Worm (Caenorhabditis elegans) whole organism, L2 larva: Measurements from ENCODE around the gene C03B1.7.

Source experiments
- R02D3.7 ChIP-seq: fragments of 150-350 bp; optimal IDR thresholded peaks from 2 replicates; lab custom pipeline; 2014; ENCODE audit warnings: missing biosample characterization, missing genetic modification characterization
- Y55F3AM.14 ChIP-seq: fragments of 200-800 bp; sonication (Bioruptor generic); optimal IDR thresholded peaks from 2 replicates; lab custom pipeline; 2018; ENCODE audit warnings: mild to moderate bottlenecking, missing genetic modification characterization, missing compliant biosample characterization
- ZK546.5 ChIP-seq: sonication (generic microtip); optimal IDR thresholded peaks from 2 replicates; lab custom pipeline; 2017; ENCODE audit warnings: missing biosample characterization, missing genetic modification characterization
- aly-2 ChIP-seq: fragments of 150-350 bp; optimal IDR thresholded peaks from 2 replicates; lab custom pipeline; 2014; ENCODE audit warnings: missing biosample characterization, missing genetic modification characterization
- ama-1 ChIP-seq: fragments of 150-350 bp; optimal IDR thresholded peaks from 2 replicates; lab custom pipeline; 2018; ENCODE audit warnings: inconsistent platforms
- blmp-1 ChIP-seq: sonication (generic microtip); optimal IDR thresholded peaks from 2 replicates; lab custom pipeline; 2017; ENCODE audit warnings: missing genetic modification characterization, mild to moderate bottlenecking, missing compliant biosample characterization, antibody characterized with exemption, moderate library complexity; ENCODE audit not compliant: insufficient read depth
- ceh-16 ChIP-seq: fragments of 150-350 bp; optimal IDR thresholded peaks from 2 replicates; lab custom pipeline; 2014; ENCODE audit warnings: missing biosample characterization, missing genetic modification characterization
- ceh-82 ChIP-seq: fragments of 150-350 bp; optimal IDR thresholded peaks from 2 replicates; lab custom pipeline; 2014; ENCODE audit warnings: missing biosample characterization, missing genetic modification characterization
- dmd-4 ChIP-seq: sonication (generic microtip); optimal IDR thresholded peaks from 2 replicates; lab custom pipeline; 2017; ENCODE audit warnings: missing biosample characterization, missing genetic modification characterization
- egl-27 ChIP-seq: sonication (generic microtip); optimal IDR thresholded peaks from 3 replicates; lab custom pipeline; 2017; ENCODE audit warnings: missing biosample characterization, missing genetic modification reagents, missing genetic modification characterization
- elt-1 ChIP-seq: fragments of 150-350 bp; optimal IDR thresholded peaks from 2 replicates; lab custom pipeline; 2014; ENCODE audit warnings: missing biosample characterization, missing genetic modification characterization
- elt-3 ChIP-seq: sonication (generic microtip); optimal IDR thresholded peaks from 2 replicates; lab custom pipeline; 2017; ENCODE audit warnings: missing biosample characterization, missing genetic modification characterization
- fos-1 ChIP-seq: fragments of 150-350 bp; optimal IDR thresholded peaks from 2 replicates; lab custom pipeline; 2014; ENCODE audit warnings: missing biosample characterization, missing genetic modification characterization
- gmeb-1 ChIP-seq: fragments of 150-350 bp; optimal IDR thresholded peaks from 2 replicates; lab custom pipeline; 2014; ENCODE audit warnings: missing biosample characterization, missing genetic modification characterization
- lin-13 ChIP-seq: fragments of 150-350 bp; optimal IDR thresholded peaks from 2 replicates; lab custom pipeline; 2014; ENCODE audit warnings: missing biosample characterization, missing genetic modification reagents, missing genetic modification characterization
- lin-39 ChIP-seq: fragments of 150-350 bp; optimal IDR thresholded peaks from 2 replicates; lab custom pipeline; 2014; ENCODE audit warnings: missing biosample characterization, missing genetic modification reagents, missing genetic modification characterization
- lsy-2 ChIP-seq, 2 experiments: fragments of 150-350 bp in 1 of 2; sonication (generic microtip) in 1 of 2; optimal IDR thresholded peaks; 2 replicates each; lab custom pipeline; 2014 to 2017; ENCODE audit warnings: missing biosample characterization in 2 of 2, missing genetic modification characterization in 2 of 2
- mab-5 ChIP-seq: fragments of 150-350 bp; optimal IDR thresholded peaks from 2 replicates; lab custom pipeline; 2014; ENCODE audit warnings: missing biosample characterization, missing genetic modification characterization
- mbf-1 ChIP-seq: sonication (generic microtip); optimal IDR thresholded peaks from 2 replicates; lab custom pipeline; 2017; ENCODE audit warnings: missing biosample characterization, missing genetic modification characterization
- mdl-1 ChIP-seq, 2 experiments: fragments of 150-350 bp in 1 of 2; sonication (generic microtip) in 1 of 2; optimal IDR thresholded peaks; 2 replicates each; lab custom pipeline; 2017; ENCODE audit warnings: missing biosample characterization in 2 of 2, missing genetic modification characterization in 2 of 2
- nhr-11 ChIP-seq: fragments of 150-350 bp; optimal IDR thresholded peaks from 2 replicates; lab custom pipeline; 2014; ENCODE audit warnings: missing biosample characterization, missing genetic modification characterization
- nhr-12 ChIP-seq: fragments of 150-350 bp; optimal IDR thresholded peaks from 2 replicates; lab custom pipeline; 2014; ENCODE audit warnings: missing biosample characterization, missing genetic modification characterization
- nhr-129 ChIP-seq: fragments of 150-350 bp; optimal IDR thresholded peaks from 2 replicates; lab custom pipeline; 2014; ENCODE audit warnings: missing biosample characterization, missing genetic modification characterization
- nhr-21 ChIP-seq: fragments of 150-350 bp; optimal IDR thresholded peaks from 2 replicates; lab custom pipeline; 2014; ENCODE audit warnings: missing biosample characterization, missing genetic modification characterization
- nhr-23 ChIP-seq: fragments of 150-350 bp; optimal IDR thresholded peaks from 2 replicates; lab custom pipeline; 2014; ENCODE audit warnings: missing biosample characterization, missing genetic modification reagents, missing genetic modification characterization
- nhr-237 ChIP-seq: fragments of 150-350 bp; optimal IDR thresholded peaks from 2 replicates; lab custom pipeline; 2014; ENCODE audit warnings: missing biosample characterization, missing genetic modification characterization
- nhr-25 ChIP-seq: fragments of 150-350 bp; sonication (generic microtip); optimal IDR thresholded peaks from 3 replicates; lab custom pipeline; 2014; ENCODE audit warnings: missing biosample characterization, missing genetic modification characterization
- nhr-6 ChIP-seq: fragments of 150-350 bp; optimal IDR thresholded peaks from 2 replicates; lab custom pipeline; 2014; ENCODE audit warnings: missing biosample characterization, missing genetic modification characterization
- nhr-77 ChIP-seq: fragments of 150-350 bp; optimal IDR thresholded peaks from 2 replicates; lab custom pipeline; 2014; ENCODE audit warnings: missing biosample characterization, missing genetic modification characterization
- sem-4 ChIP-seq: fragments of 150-350 bp; optimal IDR thresholded peaks from 2 replicates; lab custom pipeline; 2014; ENCODE audit warnings: missing biosample characterization, missing genetic modification reagents, missing genetic modification characterization
- skn-1 ChIP-seq: sonication (generic microtip); optimal IDR thresholded peaks from 2 replicates; lab custom pipeline; 2017; ENCODE audit warnings: missing biosample characterization, missing genetic modification characterization
- sma-3 ChIP-seq: sonication (generic microtip); optimal IDR thresholded peaks from 2 replicates; lab custom pipeline; 2016; ENCODE audit warnings: missing genetic modification reagents, missing genetic modification characterization, missing compliant biosample characterization
- sma-9 ChIP-seq, 2 experiments: fragments of 150-350 bp in 1 of 2; sonication (generic microtip) in 1 of 2; optimal IDR thresholded peaks; 2 replicates each; lab custom pipeline; 2014 to 2016; ENCODE audit warnings: missing genetic modification characterization in 2 of 2, mild to moderate bottlenecking in 1 of 2, missing biosample characterization in 1 of 2, missing compliant biosample characterization in 1 of 2, missing genetic modification reagents in 1 of 2, moderate library complexity in 1 of 2
- unc-39 ChIP-seq: fragments of 150-350 bp; optimal IDR thresholded peaks from 2 replicates; lab custom pipeline; 2014; ENCODE audit warnings: missing biosample characterization, missing genetic modification characterization
- unc-55 ChIP-seq: fragments of 150-350 bp; sonication (generic microtip); optimal IDR thresholded peaks from 3 replicates; lab custom pipeline; 2014; ENCODE audit warnings: missing biosample characterization, missing genetic modification reagents, missing genetic modification characterization
- zag-1 ChIP-seq: fragments of 150-350 bp; optimal IDR thresholded peaks from 2 replicates; lab custom pipeline; 2014; ENCODE audit warnings: missing biosample characterization, missing genetic modification characterization
- ztf-1 ChIP-seq: fragments of 200-800 bp; sonication (Bioruptor generic); conservative IDR thresholded peaks from 2 replicates; pipeline ENCODE4 v1.3.6; 2022; ENCODE audit warnings: missing genetic modification characterization, missing compliant biosample characterization
- ztf-4 ChIP-seq: fragments of 150-350 bp; optimal IDR thresholded peaks from 2 replicates; lab custom pipeline; 2014; ENCODE audit warnings: missing biosample characterization, missing genetic modification characterization

The C03B1.7 gene

DNA sequence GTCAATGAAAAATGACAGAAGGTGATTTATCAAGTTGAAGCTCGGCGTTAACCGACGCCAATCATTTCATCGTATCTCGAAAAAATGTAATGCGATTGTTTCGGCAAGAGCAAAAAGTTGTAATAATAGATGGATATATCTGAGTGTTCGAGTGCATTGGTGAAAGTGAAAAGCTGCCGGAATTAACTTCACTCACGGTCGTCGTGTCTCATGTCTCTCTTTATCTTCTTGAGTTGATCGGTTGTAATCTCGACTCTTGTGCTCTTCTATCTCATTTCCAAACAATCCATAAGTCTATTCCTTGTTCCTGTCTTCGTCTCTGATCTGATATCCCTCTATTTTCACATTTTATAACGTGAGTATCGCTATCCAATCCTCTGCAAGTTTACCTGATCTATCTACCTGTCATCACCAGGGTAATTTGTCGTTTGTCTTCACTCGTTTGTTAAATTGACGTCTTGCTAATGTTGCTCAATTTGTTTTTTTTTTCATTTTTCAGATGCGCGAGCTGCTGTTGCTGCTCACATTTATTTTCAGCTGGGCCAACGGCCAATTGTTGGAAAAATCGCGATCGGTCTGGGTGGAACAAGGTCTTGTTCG is 41.9 kb upstream of the C03B1.7 start, which contains the start of gene cest-16:
TSS of gene cest-16 (plus strand) at position 302 of the 600 bp plus-strand sequence.
- peak; percentile 25 for TF ChIP-seq nhr-129 (tag; lab: Kevin White, UChicago)
- no peak for TF ChIP-seq unc-55

DNA sequence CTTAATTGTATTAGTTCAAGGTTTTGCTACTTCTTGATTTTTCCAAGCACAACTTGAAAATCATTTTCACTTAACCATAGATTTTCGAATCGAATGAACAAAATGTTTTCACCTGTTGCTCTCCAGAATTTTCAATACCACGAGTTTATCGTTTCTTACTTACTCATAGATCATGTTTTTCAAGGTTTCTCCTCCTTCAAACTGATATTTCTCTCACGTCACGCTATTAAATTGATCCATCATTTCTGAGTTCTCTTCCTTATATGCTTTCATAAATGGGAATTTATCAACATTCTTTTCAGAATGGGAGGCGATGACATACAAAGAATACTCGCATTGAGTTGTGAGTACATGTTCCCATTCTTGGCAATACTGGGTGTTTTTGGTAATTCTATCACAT is 30.2 kb upstream of the C03B1.7 start, which contains the start of gene npr-38:
TSS of gene npr-38 (plus strand) at position 301 of the 400 bp plus-strand sequence.
- TF ChIP-seq ceh-16 (tag; lab: Kevin White, UChicago) (no peak), nhr-77 (tag; lab: Kevin White, UChicago) (no peak), ama-1 (lab: Kevin White, UChicago) (no peak), elt-1 (no peak), ztf-1 (GFP tag; lab: Robert Waterston, UW) (no peak), nhr-25 (tag; lab: Kevin White, UChicago) (no peak), ztf-4 (tag; lab: Kevin White, UChicago) (no peak), ZK546.5 (tag; lab: Kevin White, UChicago) (no peak), elt-3 (tag; lab: Kevin White, UChicago) (no peak), fos-1 (tag; lab: Kevin White, UChicago) (no peak), ceh-82 (tag; lab: Kevin White, UChicago) (no peak), Y55F3AM.14 (GFP tag; lab: Kevin White, UChicago) (no peak), skn-1 (tag; lab: Kevin White, UChicago) (no peak), zag-1 (tag; lab: Kevin White, UChicago) (no peak), nhr-23 (tag; lab: Kevin White, UChicago) (no peak)
- TF ChIP-seq, all 48 proteins: peak for 0

DNA sequence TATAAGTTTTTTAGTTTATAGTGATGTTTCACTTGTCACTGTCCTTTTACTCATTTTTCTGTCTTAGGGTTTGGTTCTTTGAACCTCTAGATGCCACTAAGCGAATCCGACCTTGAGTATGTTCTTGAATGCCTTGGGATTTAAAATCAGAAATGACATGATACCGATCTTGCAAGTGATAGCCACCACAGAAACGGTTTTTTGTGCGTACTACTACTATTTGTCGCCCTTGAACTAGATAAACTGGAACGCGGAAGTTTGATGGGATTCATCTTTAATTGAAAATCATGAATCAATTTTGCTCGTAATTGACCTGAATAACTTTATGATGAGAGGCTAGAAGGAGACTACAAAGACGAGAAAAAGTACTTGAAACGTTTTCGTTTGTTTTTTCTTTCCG is 22.8 kb upstream of the C03B1.7 start:
- TF ChIP-seq mdl-1 (tag; optimal IDR thresholded peaks at IDR 0.05; lab: Kevin White, UChicago) (no peak), elt-3 (tag; lab: Kevin White, UChicago) (no peak), mab-5 (tag; lab: Kevin White, UChicago) (no peak), sem-4 (tag; lab: Kevin White, UChicago) (no peak), sma-9 (GFP tag; optimal IDR thresholded peaks at IDR 0.05; lab: Kevin White, UChicago) (peak; percentile 81), sma-9 (tag; optimal IDR thresholded peaks at IDR 0.05; lab: Kevin White, UChicago) (no peak), lin-39 (tag; lab: Kevin White, UChicago) (no peak), unc-39 (tag; lab: Kevin White, UChicago) (no peak), gmeb-1 (tag; lab: Kevin White, UChicago) (no peak), skn-1 (tag; lab: Kevin White, UChicago) (no peak), fos-1 (tag; lab: Kevin White, UChicago) (peak; percentile 28), sma-3 (GFP tag; lab: Kevin White, UChicago) (peak; percentile 21), nhr-237 (tag; lab: Kevin White, UChicago) (no peak), aly-2 (tag; lab: Kevin White, UChicago) (no peak), ceh-16 (tag; lab: Kevin White, UChicago) (peak; percentile 28), blmp-1 (tag; lab: Kevin White, UChicago) (no peak), egl-27 (tag; lab: Kevin White, UChicago) (peak; percentile 43), lin-13 (GFP tag; lab: Kevin White, UChicago) (no peak)

DNA sequence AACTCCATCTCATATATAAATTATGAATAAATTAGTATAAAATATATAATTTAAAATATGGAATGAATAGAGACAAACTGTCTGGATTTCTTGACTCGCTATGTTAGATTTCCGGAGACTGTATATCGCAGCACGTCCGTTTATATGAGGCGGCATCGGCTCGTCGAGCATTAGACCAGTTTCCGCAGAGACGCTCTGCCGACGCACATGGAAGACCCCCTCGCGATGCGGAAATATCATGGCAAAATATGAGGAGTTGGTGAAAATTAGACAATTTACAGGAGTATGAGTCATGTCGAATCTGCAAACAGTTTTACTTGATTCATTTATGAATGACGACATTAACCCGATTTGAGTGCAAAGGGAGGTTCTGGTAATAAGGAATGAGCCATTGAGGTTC is 22.1 kb upstream of the C03B1.7 start, which contains the start of gene chtb-3:
TSS of gene chtb-3 (minus strand) at position 101 of the 400 bp plus-strand sequence.
- TF ChIP-seq R02D3.7 (no peak), ZK546.5 (tag; lab: Kevin White, UChicago) (no peak), nhr-129 (tag; lab: Kevin White, UChicago) (no peak), nhr-237 (tag; lab: Kevin White, UChicago) (no peak), mbf-1 (tag; lab: Kevin White, UChicago) (no peak), elt-1 (no peak), nhr-11 (tag; lab: Kevin White, UChicago) (no peak), fos-1 (tag; lab: Kevin White, UChicago) (no peak), dmd-4 (tag; lab: Kevin White, UChicago) (no peak), ztf-1 (GFP tag; lab: Robert Waterston, UW) (no peak), lsy-2 (tag; optimal IDR thresholded peaks at IDR 0.05; lab: Kevin White, UChicago) (no peak), unc-39 (tag; lab: Kevin White, UChicago) (no peak), nhr-21 (tag; lab: Kevin White, UChicago) (no peak), nhr-12 (no peak), mdl-1 (tag; optimal IDR thresholded peaks at IDR 0.05; lab: Kevin White, UChicago) (no peak), nhr-6 (tag; lab: Kevin White, UChicago) (no peak)
